Worm (Caenorhabditis elegans) whole organism, L1 larva: ENCODE data around the gene srx-38.

Experiments
- ceh-82 ChIP-seq, 3 experiments: fragments of 150-350 bp in 1 of 3; sonication (generic microtip) in 2 of 3; optimal IDR thresholded peaks; 2 replicates each; lab custom pipeline; 2014 to 2017; ENCODE audit warnings: missing biosample characterization in 3 of 3, missing genetic modification characterization in 3 of 3
- irx-1 ChIP-seq: sonication (generic microtip); optimal IDR thresholded peaks from 2 replicates; lab custom pipeline; 2016; ENCODE audit warnings: missing genetic modification characterization, missing compliant biosample characterization
- lin-35 ChIP-seq, 2 experiments: fragments of 150-350 bp; optimal IDR thresholded peaks; 2 replicates each; lab custom pipeline; 2014; ENCODE audit warnings: missing biosample characterization in 2 of 2, missing genetic modification characterization in 2 of 2, missing genetic modification reagents in 2 of 2
- nhr-28 ChIP-seq: fragments of 150-350 bp; optimal IDR thresholded peaks from 2 replicates; lab custom pipeline; 2014; ENCODE audit warnings: missing biosample characterization, missing genetic modification characterization
- zag-1 ChIP-seq: fragments of 150-350 bp; optimal IDR thresholded peaks from 2 replicates; lab custom pipeline; 2014; ENCODE audit warnings: missing biosample characterization, missing genetic modification characterization
- ztf-4 ChIP-seq: fragments of 150-350 bp; optimal IDR thresholded peaks from 2 replicates; lab custom pipeline; 2014; ENCODE audit warnings: missing biosample characterization, missing genetic modification characterization

- no peak for TF ChIP-seq zag-1 (tag; lab: Kevin White, UChicago)
- no peak for TF ChIP-seq nhr-28 (tag; lab: Kevin White, UChicago)
- TF ChIP-seq ceh-82 (tag; optimal IDR thresholded peaks at IDR 0.05; lab: Kevin White, UChicago), result no peak
- TF ChIP-seq lin-35 (GFP tag; optimal IDR thresholded peaks at IDR 0.05; lab: Kevin White, UChicago), result no peak
- TF ChIP-seq irx-1 (tag; lab: Kevin White, UChicago), result no peak
- TF ChIP-seq ztf-4, result no peak
Observed at ce11 chrV:5137919-5138318, 17.5 kb downstream of the srx-38 start, which contains the start of gene F14F9.3.
